Fruit fly (Drosophila melanogaster) ovary, adult (tissue): ENCODE measurements around the gene ghi.

ENCODE experiments used
- CG17801 ChIP-seq: fragments of 200-800 bp; optimal IDR thresholded peaks from 2 replicates; lab custom pipeline; 2019; ENCODE audit warnings: missing biosample characterization, mild to moderate bottlenecking, missing genetic modification characterization, moderate library complexity; ENCODE audit not compliant: partially characterized antibody

ghi gene

DNA sequence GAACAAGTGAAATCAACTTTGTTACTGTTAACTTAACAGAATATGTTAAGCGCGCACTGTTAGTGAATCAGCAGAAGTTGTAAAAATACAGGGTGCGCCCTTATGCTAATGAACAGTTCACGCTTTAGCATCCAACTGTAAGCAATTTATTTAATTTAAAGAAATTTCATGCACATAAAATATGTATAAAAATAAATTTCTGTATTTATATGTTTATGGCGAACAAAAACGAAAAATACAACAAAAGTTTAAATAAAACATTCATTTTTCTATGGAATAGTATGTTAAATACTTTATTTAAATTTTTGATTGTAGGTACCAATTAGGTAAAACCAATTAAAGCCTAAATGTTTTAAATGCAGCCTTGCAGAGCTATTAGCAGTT lies 27.2 kb upstream of the ghi start:
- TF ChIP-seq CG17801 (GFP tag; lab: Kevin White, UChicago): peak; percentile 11

dm6 chr3L:9425838-9426237 lies 25.8 kb upstream of the ghi start:
- TF ChIP-seq CG17801 (GFP tag; lab: Kevin White, UChicago): no peak

- TF ChIP-seq CG17801 (GFP tag; lab: Kevin White, UChicago): peak; percentile 97
Measured at dm6 chr3L:9426656-9427294, 24.9 kb upstream of the ghi start, which contains the start of the genes Atat and Shc. TSS of gene Atat (minus strand) at chr3L:9426758. TSS of gene Shc (plus strand) at chr3L:9427010.

DNA sequence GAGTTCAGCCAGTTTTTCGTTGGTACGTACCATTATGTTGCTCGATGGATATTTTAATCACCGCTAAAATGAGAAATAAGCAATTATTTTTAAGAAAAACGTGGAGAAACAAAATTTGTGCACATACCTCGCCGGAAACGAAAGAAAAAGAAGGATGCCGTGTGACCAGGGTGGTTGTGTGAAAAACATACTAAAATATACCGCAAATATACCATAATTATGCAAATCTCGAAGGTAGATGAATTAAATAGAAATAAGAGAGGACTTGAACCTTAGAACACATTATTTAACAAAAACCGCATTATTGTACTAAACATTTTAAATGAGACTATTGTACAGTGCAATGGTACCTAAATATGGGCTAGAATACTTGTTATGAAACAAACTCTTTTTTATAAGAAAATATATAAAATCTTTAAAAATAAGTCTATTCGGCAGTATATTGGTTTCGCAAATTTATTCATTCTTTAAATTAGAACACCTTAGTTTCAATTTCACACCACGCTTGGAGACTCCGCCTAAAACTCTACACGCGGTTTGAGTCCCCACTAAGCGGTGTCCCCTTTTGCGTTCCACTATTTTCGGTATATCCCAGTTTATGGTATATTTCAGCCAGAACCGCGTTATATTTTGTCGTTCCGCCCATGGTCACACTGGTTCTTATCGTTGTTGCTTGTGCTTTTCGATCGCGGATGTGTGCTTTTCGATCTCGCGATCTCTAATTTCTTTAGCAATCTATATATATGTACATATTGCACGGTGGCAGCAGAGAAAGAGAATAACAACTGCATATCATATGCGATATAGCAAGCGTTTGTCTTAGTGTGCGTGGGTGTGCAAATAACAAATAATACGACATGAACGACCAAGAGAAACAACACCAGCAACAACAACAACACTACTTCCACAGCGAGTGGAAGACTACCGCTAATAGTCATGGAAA lies 21.7 kb upstream of the ghi start, which contains the start of the genes RpS17 and MTF-1:
TSS of gene RpS17 (minus strand) at position 157 of the 943 bp plus-strand sequence.
TSS of gene MTF-1 (plus strand) at position 648 of the 943 bp plus-strand sequence.
- TF ChIP-seq CG17801 (GFP tag; lab: Kevin White, UChicago): peak; percentile 80

- TF ChIP-seq CG17801 (GFP tag; lab: Kevin White, UChicago): no peak
Measured at dm6 chr3L:9430608-9430952, 21.1 kb upstream of the ghi start.

DNA sequence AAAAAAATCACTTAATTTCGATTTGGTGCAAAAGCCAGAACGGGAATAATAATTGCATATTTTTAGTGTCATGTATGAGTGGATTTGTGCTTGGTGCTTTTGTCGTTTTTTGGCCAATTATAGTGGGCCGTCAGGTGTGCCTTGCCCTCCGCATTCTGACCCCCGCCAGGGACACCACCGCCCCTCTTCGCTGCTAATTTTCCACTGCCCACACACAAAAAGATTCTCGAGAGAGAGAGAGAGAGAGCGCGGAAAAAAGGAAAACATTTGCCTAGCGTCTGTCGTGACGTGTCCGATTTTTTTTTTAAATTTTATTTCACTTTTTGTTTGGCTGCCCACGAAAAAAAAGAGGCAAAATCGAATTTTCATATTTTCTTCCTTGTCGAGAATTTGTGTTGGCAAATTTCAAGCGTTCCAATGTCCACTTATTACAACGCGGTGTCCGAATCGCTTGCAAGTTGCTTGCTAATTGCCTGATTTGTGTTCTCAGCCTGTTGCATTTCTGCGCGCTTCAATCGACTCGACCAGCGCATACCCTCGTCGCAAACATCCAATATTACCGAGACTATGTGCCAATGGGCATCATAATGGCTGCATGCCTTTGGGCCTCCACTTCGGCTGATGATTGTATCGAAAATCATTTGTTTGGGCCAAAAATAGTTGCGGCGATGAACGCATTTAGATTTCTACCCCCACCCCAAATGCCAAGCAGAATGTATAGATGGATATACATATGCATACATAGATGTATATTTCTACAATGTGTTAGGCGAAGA lies 19.6 kb upstream of the ghi start:
- TF ChIP-seq CG17801 (GFP tag; lab: Kevin White, UChicago): no peak

DNA sequence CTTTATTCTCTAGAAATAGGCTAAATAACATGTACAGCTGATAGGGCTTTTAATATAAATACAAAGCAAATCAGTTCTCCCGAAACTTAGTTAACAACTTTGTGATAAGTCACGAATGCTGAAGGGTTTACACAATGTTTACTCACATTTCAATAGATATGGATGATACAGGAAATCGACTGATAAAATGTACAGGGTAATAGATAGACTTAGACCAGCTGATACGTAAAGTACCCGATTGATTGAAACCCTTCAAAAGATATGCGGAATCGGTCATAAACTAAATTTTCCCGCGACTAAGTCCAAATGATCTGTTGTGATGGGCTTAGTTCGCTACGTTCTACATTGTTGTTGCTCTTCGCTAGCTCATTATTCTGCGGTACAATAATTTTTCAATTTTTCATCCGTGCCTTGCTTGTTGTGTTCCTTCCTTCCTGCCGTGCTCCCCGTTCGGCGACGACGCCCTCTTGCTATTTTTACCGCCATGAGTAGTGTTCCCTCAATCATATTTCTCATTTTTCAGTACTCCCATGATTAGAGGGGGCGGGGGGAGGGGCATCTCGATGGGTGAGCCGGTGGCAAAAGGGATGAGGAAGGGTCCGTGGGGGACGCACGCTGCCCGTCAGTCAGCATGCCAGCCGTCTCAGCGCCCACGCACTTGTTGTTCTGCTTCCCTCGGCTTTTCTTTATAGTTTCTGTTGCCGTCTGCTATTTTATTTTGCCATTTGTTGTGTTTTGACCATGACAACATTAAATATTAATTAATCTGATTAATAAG lies 18.7 kb upstream of the ghi start:
- TF ChIP-seq CG17801 (GFP tag; lab: Kevin White, UChicago): no peak

DNA sequence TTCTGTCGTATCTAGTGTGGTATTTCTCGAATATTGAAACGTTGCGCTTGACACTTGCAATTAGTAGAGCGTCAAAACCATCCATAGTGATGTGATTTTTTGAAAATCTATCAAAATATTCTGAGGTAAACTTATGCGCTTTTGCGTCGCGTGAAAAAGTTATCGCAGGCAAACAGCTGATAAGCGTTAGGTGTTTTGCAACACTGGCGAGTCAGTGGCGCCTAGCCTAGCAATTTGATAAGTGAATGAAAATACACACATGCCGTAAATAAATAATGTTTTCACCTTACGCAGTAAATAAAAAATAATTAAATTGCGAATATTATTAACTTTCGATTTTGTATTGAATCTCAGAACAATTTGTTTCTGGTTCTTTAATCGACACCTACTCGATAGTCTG lies 16.4 kb upstream of the ghi start, which contains the start of gene CG42526:
TSS of gene CG42526 (minus strand) at position 85 of the 400 bp plus-strand sequence.
- peak; percentile 18 for TF ChIP-seq CG17801 (GFP tag; lab: Kevin White, UChicago)

dm6 chr3L:9435831-9436230 lies 15.8 kb upstream of the ghi start:
- no peak for TF ChIP-seq CG17801 (GFP tag; lab: Kevin White, UChicago)

DNA sequence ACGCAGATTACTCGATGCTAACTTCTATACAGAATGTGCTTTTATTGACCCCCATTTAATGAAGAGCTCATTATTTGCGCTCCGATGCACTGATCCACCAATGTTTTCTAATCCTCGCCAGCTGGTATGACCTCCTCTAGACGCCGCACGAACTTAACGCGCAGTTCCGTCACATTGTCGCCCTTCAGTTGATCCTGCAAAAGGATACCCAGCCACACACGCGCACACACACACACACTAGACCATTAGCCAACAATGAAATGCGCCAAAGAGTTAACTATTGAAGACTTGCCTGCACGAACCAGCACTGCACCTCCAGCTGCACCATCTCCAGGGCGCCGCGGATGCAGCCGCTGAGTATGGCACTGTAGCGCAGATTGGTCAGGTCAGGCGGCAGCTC lies 12.8 kb upstream of the ghi start:
- no peak for TF ChIP-seq CG17801 (GFP tag; lab: Kevin White, UChicago)

DNA sequence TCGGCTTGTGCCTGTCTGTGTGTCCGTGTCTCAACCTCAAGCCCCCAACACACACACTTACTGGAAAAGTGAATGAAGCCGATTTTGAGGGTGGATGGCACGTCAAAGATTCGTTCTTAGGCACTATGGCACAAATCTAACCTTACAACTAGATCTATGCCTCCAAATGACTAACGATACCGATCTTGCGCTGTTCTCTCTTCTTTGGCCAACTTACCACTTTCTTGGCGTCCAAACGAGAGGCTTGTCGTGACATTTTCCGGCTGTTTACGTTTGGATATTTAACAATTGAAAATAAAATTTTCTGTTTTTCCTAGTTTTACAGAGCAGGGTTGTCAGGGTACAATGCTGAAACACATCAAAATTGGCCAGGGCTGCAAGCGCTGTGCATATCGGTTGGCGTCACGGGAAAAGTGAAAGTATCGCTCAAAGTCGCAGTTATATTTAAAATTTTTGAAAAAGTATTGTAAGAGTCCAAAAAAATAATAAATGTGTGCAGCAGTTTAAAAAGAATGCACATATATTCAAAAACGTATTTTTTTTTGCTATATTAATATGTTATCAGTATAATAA lies 9.7 kb upstream of the ghi start, which contains the start of the genes Bet3 and Nf-YA:
TSS of gene Bet3 (minus strand) at position 361 of the 573 bp plus-strand sequence.
TSS of gene Nf-YA (minus strand) at position 361 of the 573 bp plus-strand sequence.
- peak; percentile 22 for TF ChIP-seq CG17801 (GFP tag; lab: Kevin White, UChicago)

dm6 chr3L:9442625-9443282 lies 8.9 kb upstream of the ghi start, which contains the start of gene Srg3:
TSS of gene Srg3 (plus strand) at chr3L:9443232.
- no peak for TF ChIP-seq CG17801 (GFP tag; lab: Kevin White, UChicago)

DNA sequence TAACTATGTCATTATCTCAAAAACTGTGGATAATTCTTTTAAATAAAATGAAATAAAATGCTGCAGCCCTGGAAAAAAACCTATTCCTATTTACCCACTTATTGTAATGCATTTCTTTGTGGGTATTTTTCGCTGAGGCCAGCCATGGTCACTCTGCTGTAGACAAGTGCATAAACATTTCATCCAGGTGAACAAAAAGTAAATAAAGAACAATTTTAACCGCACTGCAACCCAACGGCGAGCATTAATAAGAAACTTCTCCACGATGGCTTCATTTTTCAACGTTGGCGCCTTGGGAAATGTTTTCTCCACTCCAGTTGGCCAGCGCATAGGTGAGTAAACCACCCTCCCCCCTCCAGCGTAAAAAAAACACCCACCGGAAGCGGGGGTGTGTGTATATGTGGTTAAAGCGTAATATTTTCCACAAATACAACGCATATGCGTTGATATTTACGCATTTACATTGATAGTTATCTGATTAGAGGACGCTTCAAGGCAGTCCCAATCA lies 4.9 kb upstream of the ghi start, which contains the start of gene CG3529:
TSS of gene CG3529 (plus strand) at position 134 of the 508 bp plus-strand sequence.
- peak; percentile 10 for TF ChIP-seq CG17801 (GFP tag; lab: Kevin White, UChicago)
